Fruit fly (Drosophila melanogaster): Measurements from ENCODE around the gene Rrp5.
A peak's percentile ranks its signal among the peaks of the same experiment; 100 is the strongest.

Gene Rrp5

dm6 chr3R:24297444-24298146 lies 35.5 kb downstream of the Rrp5 start:
- TF ChIP-seq HLH106 (tag; optimal IDR thresholded peaks at IDR 0.05) (no peak), ey (GFP tag; optimal IDR thresholded peaks at IDR 0.05) (no peak), Sp1 (GFP tag; optimal IDR thresholded peaks at IDR 0.05) (no peak), Rel (GFP tag; optimal IDR thresholded peaks at IDR 0.05) (no peak), Rel (tag; optimal IDR thresholded peaks at IDR 0.05) (no peak), tai (GFP tag; optimal IDR thresholded peaks at IDR 0.05) (no peak)

- TF ChIP-seq Rel (GFP tag; optimal IDR thresholded peaks at IDR 0.05) (no peak), Rel (tag; optimal IDR thresholded peaks at IDR 0.05) (peak; percentile 70), lola (GFP tag; optimal IDR thresholded peaks at IDR 0.05) (no peak), br (GFP tag; optimal IDR thresholded peaks at IDR 0.05) (no peak), CrebA (GFP tag; optimal IDR thresholded peaks at IDR 0.05; ENCODE audit: borderline replicate concordance) (no peak), ey (GFP tag; optimal IDR thresholded peaks at IDR 0.05) (no peak), Hnf4 (GFP tag; optimal IDR thresholded peaks at IDR 0.05) (no peak), Hr83 (GFP tag; optimal IDR thresholded peaks at IDR 0.05; ENCODE audit: poor library complexity, severe bottlenecking) (no peak), Abd-B (GFP tag; optimal IDR thresholded peaks at IDR 0.05) (no peak)
Measured at dm6 chr3R:24296913-24297312, 36.2 kb downstream of the Rrp5 start.

- peak; percentile 99 for TF ChIP-seq OdsH (GFP tag; optimal IDR thresholded peaks at IDR 0.05)
- TF ChIP-seq HLH106 (tag; optimal IDR thresholded peaks at IDR 0.05) = peak; percentile 99
- peak; percentile 0 for TF ChIP-seq Vsx2 (GFP tag; optimal IDR thresholded peaks at IDR 0.05; ENCODE audit: partially characterized antibody)
- peak; percentile 93 for TF ChIP-seq dsf (GFP tag; optimal IDR thresholded peaks at IDR 0.05; ENCODE audit: borderline replicate concordance)
- TF ChIP-seq Sp1 (GFP tag; optimal IDR thresholded peaks at IDR 0.05) = peak; percentile 98
- TF ChIP-seq CrebA (GFP tag; optimal IDR thresholded peaks at IDR 0.05; ENCODE audit: borderline replicate concordance) = peak; percentile 97
- peak; percentile 78 for TF ChIP-seq jim (GFP tag; optimal IDR thresholded peaks at IDR 0.05)
- TF ChIP-seq N (GFP tag; optimal IDR thresholded peaks at IDR 0.05) = no peak
- TF ChIP-seq tai (GFP tag; optimal IDR thresholded peaks at IDR 0.05) = peak; percentile 98
- TF ChIP-seq Rel (GFP tag; optimal IDR thresholded peaks at IDR 0.05) = peak; percentile 97
- TF ChIP-seq Rel (tag; optimal IDR thresholded peaks at IDR 0.05) = peak; percentile 92
- TF ChIP-seq lola (GFP tag; optimal IDR thresholded peaks at IDR 0.05) = no peak
- TF ChIP-seq usp (GFP tag; optimal IDR thresholded peaks at IDR 0.05) = no peak
- TF ChIP-seq psq (GFP tag; optimal IDR thresholded peaks at IDR 0.05) = peak; percentile 98
- peak; percentile 98 for TF ChIP-seq Hr83 (GFP tag; optimal IDR thresholded peaks at IDR 0.05; ENCODE audit: poor library complexity, severe bottlenecking)
- TF ChIP-seq Dfd (GFP tag; optimal IDR thresholded peaks at IDR 0.05) = no peak
- peak; percentile 93 to 100 for TF ChIP-seq foxo (GFP tag; optimal IDR thresholded peaks at IDR 0.05)
- TF ChIP-seq brk (GFP tag; optimal IDR thresholded peaks at IDR 0.05) = peak; percentile 96
- TF ChIP-seq br (GFP tag; optimal IDR thresholded peaks at IDR 0.05) = peak; percentile 99
- peak; percentile 97 for TF ChIP-seq CG9705 (GFP tag; optimal IDR thresholded peaks at IDR 0.05)
- TF ChIP-seq Hr78 (GFP tag; optimal IDR thresholded peaks at IDR 0.05) = no peak
- peak; percentile 99 for TF ChIP-seq rgr (GFP tag; optimal IDR thresholded peaks at IDR 0.05)
- peak; percentile 57 to 83 for TF ChIP-seq dl (GFP tag; optimal IDR thresholded peaks at IDR 0.05; ENCODE audit: insufficient read depth in 1 of 2, partially characterized antibody in 2 of 2)
- peak; percentile 98 for TF ChIP-seq sage (GFP tag; optimal IDR thresholded peaks at IDR 0.05)
- peak; percentile 99 for TF ChIP-seq ey (GFP tag; optimal IDR thresholded peaks at IDR 0.05)
- TF ChIP-seq h (GFP tag; optimal IDR thresholded peaks at IDR 0.05) = peak; percentile 100
- peak; percentile 80 for TF ChIP-seq Dif (GFP tag; optimal IDR thresholded peaks at IDR 0.05; ENCODE audit: partially characterized antibody)
- peak; percentile 97 for TF ChIP-seq Jra (GFP tag; optimal IDR thresholded peaks at IDR 0.05)
- TF ChIP-seq Abd-B (GFP tag; optimal IDR thresholded peaks at IDR 0.05) = no peak
- TF ChIP-seq GATAd (GFP tag; optimal IDR thresholded peaks at IDR 0.05) = peak; percentile 87
- TF ChIP-seq dmrt93B (GFP tag; optimal IDR thresholded peaks at IDR 0.05) = peak; percentile 97
- peak; percentile 76 for TF ChIP-seq sv (GFP tag; optimal IDR thresholded peaks at IDR 0.05)
- TF ChIP-seq fru (GFP tag; optimal IDR thresholded peaks at IDR 0.05) = peak; percentile 99
- TF ChIP-seq CG32264 (GFP tag; optimal IDR thresholded peaks at IDR 0.05) = peak; percentile 98
- peak; percentile 90 for TF ChIP-seq Mio (GFP tag; optimal IDR thresholded peaks at IDR 0.05)
- TF ChIP-seq Hnf4 (GFP tag; optimal IDR thresholded peaks at IDR 0.05) = peak; percentile 99
- TF ChIP-seq pan (optimal IDR thresholded peaks at IDR 0.05) = no peak
- peak; percentile 99 for TF ChIP-seq woc (GFP tag; optimal IDR thresholded peaks at IDR 0.05)
- TF ChIP-seq Myc (optimal IDR thresholded peaks at IDR 0.05) = no peak
Measured at dm6 chr3R:24295556-24296465, 37.3 kb downstream of the Rrp5 start.

Data from whole organism, wandering third instar larva.